Fruit fly (Drosophila melanogaster) whole organism, prepupa: Measurements from ENCODE around the gene orion.

Experiments used
- CG10669 ChIP-seq: fragments of 200-800 bp; sonication (Bioruptor generic); optimal IDR thresholded peaks from 3 replicates; lab custom pipeline; 2018; ENCODE audit warnings: missing biosample characterization, mild to moderate bottlenecking, missing genetic modification characterization, moderate library complexity
- CG11294 ChIP-seq: fragments of 200-800 bp; sonication (Bioruptor generic); IDR thresholded peaks from 2 replicates; pipeline ENCODE4 v1.3.6; 2022; ENCODE audit warnings: missing biosample characterization, missing genetic modification characterization
- CG15336 ChIP-seq: fragments of 200-800 bp; sonication (Bioruptor generic); IDR thresholded peaks from 2 replicates; pipeline ENCODE4 v1.3.6; 2022; ENCODE audit warnings: missing biosample characterization, missing genetic modification characterization
- CG1621 ChIP-seq: fragments of 200-800 bp; sonication (Bioruptor generic); optimal IDR thresholded peaks from 3 replicates; lab custom pipeline; 2018; ENCODE audit warnings: missing biosample characterization, mild to moderate bottlenecking, missing genetic modification characterization
- CG16779 ChIP-seq: fragments of 200-800 bp; sonication (Bioruptor generic); optimal IDR thresholded peaks from 3 replicates; lab custom pipeline; 2017; ENCODE audit warnings: missing biosample characterization, mild to moderate bottlenecking, missing genetic modification characterization
- CG3032 ChIP-seq: fragments of 200-800 bp; optimal IDR thresholded peaks from 2 replicates; lab custom pipeline; 2019; ENCODE audit warnings: missing biosample characterization, mild to moderate bottlenecking, missing genetic modification characterization, moderate library complexity
- CG34406 ChIP-seq: fragments of 200-800 bp; sonication (Bioruptor generic); optimal IDR thresholded peaks from 3 replicates; lab custom pipeline; 2016; ENCODE audit warnings: missing biosample characterization, missing genetic modification characterization
- CG4318 ChIP-seq: fragments of 200-800 bp; sonication (Bioruptor generic); optimal IDR thresholded peaks from 3 replicates; lab custom pipeline; 2017; ENCODE audit warnings: missing biosample characterization, mild to moderate bottlenecking, missing genetic modification characterization
- CG6163 ChIP-seq: fragments of 200-800 bp; sonication (Bioruptor generic); IDR thresholded peaks from 3 replicates; pipeline ENCODE4 v1.3.6; 2022; ENCODE audit warnings: missing biosample characterization, missing genetic modification characterization
- CG6276 ChIP-seq: fragments of 200-800 bp; sonication (Bioruptor generic); optimal IDR thresholded peaks from 2 replicates; lab custom pipeline; 2017; ENCODE audit warnings: missing biosample characterization, mild to moderate bottlenecking, missing genetic modification characterization
- CG6792 ChIP-seq: fragments of 200-800 bp; sonication (Bioruptor generic); optimal IDR thresholded peaks from 3 replicates; lab custom pipeline; 2016; ENCODE audit warnings: missing biosample characterization, missing genetic modification characterization
- CG7368 ChIP-seq: fragments of 200-800 bp; sonication (Bioruptor generic); optimal IDR thresholded peaks from 3 replicates; lab custom pipeline; 2016; ENCODE audit warnings: missing biosample characterization, missing genetic modification characterization
- CG9139 ChIP-seq: fragments of 200-800 bp; sonication (Bioruptor generic); optimal IDR thresholded peaks from 3 replicates; lab custom pipeline; 2017; ENCODE audit warnings: missing biosample characterization, mild to moderate bottlenecking, missing genetic modification characterization
- Eip75B ChIP-seq: fragments of 200-800 bp; sonication (Bioruptor generic); optimal IDR thresholded peaks from 3 replicates; lab custom pipeline; 2016; ENCODE audit warnings: missing biosample characterization, missing genetic modification characterization
- Eip78C ChIP-seq: fragments of 200-800 bp; sonication (Bioruptor generic); peaks from one replicate; lab custom pipeline; 2016; ENCODE audit warnings: missing biosample characterization, missing genetic modification characterization
- Eip93F ChIP-seq: fragments of 200-800 bp; sonication (Bioruptor generic); optimal IDR thresholded peaks from 2 replicates; lab custom pipeline; 2016; ENCODE audit warnings: missing biosample characterization, mild to moderate bottlenecking, missing genetic modification characterization
- Ets21C ChIP-seq: fragments of 200-800 bp; sonication (Bioruptor generic); optimal IDR thresholded peaks from 3 replicates; lab custom pipeline; 2016; ENCODE audit warnings: missing biosample characterization, missing genetic modification characterization
- Ets96B ChIP-seq: fragments of 200-800 bp; optimal IDR thresholded peaks from 2 replicates; lab custom pipeline; 2019; ENCODE audit warnings: missing biosample characterization, mild to moderate bottlenecking, missing genetic modification characterization, moderate library complexity
- Hr38 ChIP-seq: sonication (Bioruptor generic); optimal IDR thresholded peaks from 2 replicates; lab custom pipeline; 2016; ENCODE audit warnings: missing biosample characterization, missing genetic modification characterization
- Hr39 ChIP-seq: fragments of 200-800 bp; sonication (Bioruptor generic); optimal IDR thresholded peaks from 2 replicates; lab custom pipeline; 2016; ENCODE audit warnings: missing biosample characterization, missing genetic modification characterization
- Lpt ChIP-seq: fragments of 200-800 bp; sonication (Bioruptor generic); optimal IDR thresholded peaks from 3 replicates; lab custom pipeline; 2016; ENCODE audit warnings: missing biosample characterization, missing genetic modification characterization
- Met ChIP-seq: fragments of 200-800 bp; sonication (Bioruptor generic); optimal IDR thresholded peaks from 3 replicates; lab custom pipeline; 2016; ENCODE audit warnings: missing biosample characterization, missing genetic modification characterization
- OdsH ChIP-seq: fragments of 200-800 bp; sonication (Bioruptor generic); optimal IDR thresholded peaks from 3 replicates; lab custom pipeline; 2016; ENCODE audit warnings: missing biosample characterization, missing genetic modification characterization
- Smox ChIP-seq: fragments of 200-800 bp; sonication (Bioruptor generic); optimal IDR thresholded peaks from 3 replicates; lab custom pipeline; 2016; ENCODE audit warnings: missing biosample characterization, missing genetic modification characterization
- Sox102F ChIP-seq: fragments of 200-800 bp; sonication (Bioruptor generic); optimal IDR thresholded peaks from 2 replicates; lab custom pipeline; 2016; ENCODE audit warnings: missing biosample characterization, mild to moderate bottlenecking, missing genetic modification characterization
- Sox14 ChIP-seq: fragments of 200-800 bp; sonication (Bioruptor generic); optimal IDR thresholded peaks from 3 replicates; lab custom pipeline; 2016; ENCODE audit warnings: missing biosample characterization, missing genetic modification characterization
- Sox15 ChIP-seq: fragments of 200-800 bp; sonication (Bioruptor generic); optimal IDR thresholded peaks from 3 replicates; lab custom pipeline; 2016; ENCODE audit warnings: missing biosample characterization, missing genetic modification characterization
- achi ChIP-seq: fragments of 200-800 bp; sonication (Bioruptor generic); optimal IDR thresholded peaks from 3 replicates; lab custom pipeline; 2016; ENCODE audit warnings: missing biosample characterization, missing genetic modification characterization
- cyc ChIP-seq: fragments of 200-800 bp; sonication (Bioruptor generic); optimal IDR thresholded peaks from 3 replicates; lab custom pipeline; 2016; ENCODE audit warnings: missing biosample characterization, missing genetic modification characterization
- dac ChIP-seq: fragments of 200-800 bp; sonication (Bioruptor generic); optimal IDR thresholded peaks from 2 replicates; lab custom pipeline; 2017; ENCODE audit warnings: missing biosample characterization, mild to moderate bottlenecking, missing genetic modification characterization
- dsx ChIP-seq: fragments of 200-800 bp; optimal IDR thresholded peaks from 3 replicates; lab custom pipeline; 2019; ENCODE audit warnings: missing biosample characterization, mild to moderate bottlenecking, missing genetic modification characterization, moderate library complexity; ENCODE audit not compliant: poor library complexity, severe bottlenecking
- eg ChIP-seq: fragments of 200-800 bp; sonication (Bioruptor generic); IDR thresholded peaks from 3 replicates; pipeline ENCODE4 v1.3.6; 2022; ENCODE audit warnings: missing biosample characterization, missing genetic modification characterization
- esn ChIP-seq: fragments of 200-800 bp; sonication (Bioruptor generic); optimal IDR thresholded peaks from 2 replicates; lab custom pipeline; 2016; ENCODE audit warnings: missing biosample characterization, mild to moderate bottlenecking, missing genetic modification characterization, moderate library complexity
- fd59A ChIP-seq: fragments of 200-800 bp; sonication (Bioruptor generic); optimal IDR thresholded peaks from 2 replicates; lab custom pipeline; 2017; ENCODE audit warnings: missing biosample characterization, mild to moderate bottlenecking, missing genetic modification characterization, missing genetic modification reagents
- fkh ChIP-seq: fragments of 200-800 bp; sonication (Bioruptor generic); optimal IDR thresholded peaks from 3 replicates; lab custom pipeline; 2017; ENCODE audit warnings: missing biosample characterization, mild to moderate bottlenecking, missing genetic modification characterization, moderate library complexity
- lz ChIP-seq: fragments of 200-800 bp; sonication (Bioruptor generic); optimal IDR thresholded peaks from 3 replicates; lab custom pipeline; 2016; ENCODE audit warnings: missing biosample characterization, missing genetic modification characterization
- net ChIP-seq: fragments of 200-800 bp; sonication (Bioruptor generic); optimal IDR thresholded peaks from 3 replicates; lab custom pipeline; 2016; ENCODE audit warnings: missing biosample characterization, missing genetic modification characterization
- pdm3 ChIP-seq: fragments of 200-800 bp; sonication (Bioruptor generic); optimal IDR thresholded peaks from 3 replicates; lab custom pipeline; 2016; ENCODE audit warnings: missing biosample characterization, missing genetic modification characterization
- salr ChIP-seq, 2 experiments: fragments of 200-800 bp; sonication (Bioruptor generic); optimal IDR thresholded peaks; 3 replicates each; lab custom pipeline; 2016 to 2018; ENCODE audit warnings: missing biosample characterization in 2 of 2, missing genetic modification characterization in 2 of 2, mild to moderate bottlenecking in 1 of 2
- spab ChIP-seq: fragments of 200-800 bp; sonication (Bioruptor generic); optimal IDR thresholded peaks from 2 replicates; lab custom pipeline; 2017; ENCODE audit warnings: missing biosample characterization, mild to moderate bottlenecking, missing genetic modification characterization, missing genetic modification reagents
- ss ChIP-seq, 2 experiments: fragments of 200-800 bp; sonication (Bioruptor generic); optimal IDR thresholded peaks; 2 replicates in 1 of 2; 3 replicates in 1 of 2; lab custom pipeline; 2017 to 2018; ENCODE audit warnings: mild to moderate bottlenecking in 2 of 2, missing biosample characterization in 2 of 2, missing genetic modification characterization in 2 of 2, moderate library complexity in 1 of 2
- svp ChIP-seq: fragments of 200-800 bp; sonication (Bioruptor generic); peaks from one replicate; lab custom pipeline; 2016; ENCODE audit warnings: missing biosample characterization, missing genetic modification characterization
- topi ChIP-seq: fragments of 200-800 bp; sonication (Bioruptor generic); optimal IDR thresholded peaks from 3 replicates; lab custom pipeline; 2016; ENCODE audit warnings: missing biosample characterization, missing genetic modification characterization
- vri ChIP-seq: fragments of 200-800 bp; sonication (Bioruptor generic); optimal IDR thresholded peaks from 3 replicates; lab custom pipeline; 2016; ENCODE audit warnings: missing biosample characterization, mild to moderate bottlenecking, missing genetic modification characterization

Gene orion

dm6 chrX:7944151-7944713, 2.5 kb downstream of the orion start:
- TF ChIP-seq CG10669 = no peak
- no peak for TF ChIP-seq Smox
- no peak for TF ChIP-seq Eip78C (GFP tag; lab: Kevin White, UChicago)
- no peak for TF ChIP-seq Met (GFP tag; lab: Kevin White, UChicago)
- no peak for TF ChIP-seq CG1621 (tag; lab: Kevin White, UChicago)
- TF ChIP-seq CG7368 = no peak
- no peak for TF ChIP-seq CG6792 (GFP tag; lab: Kevin White, UChicago)
- no peak for TF ChIP-seq fd59A
- TF ChIP-seq topi (GFP tag; lab: Kevin White, UChicago) = no peak
- TF ChIP-seq Sox14 (GFP tag; lab: Kevin White, UChicago) = no peak
- no peak for TF ChIP-seq svp (GFP tag; lab: Kevin White, UChicago)
- TF ChIP-seq CG9139 (GFP tag; lab: Kevin White, UChicago) = no peak
- TF ChIP-seq Hr39 (GFP tag; lab: Kevin White, UChicago) = no peak
- no peak for TF ChIP-seq Hr38 (GFP tag; lab: Kevin White, UChicago)
- no peak for TF ChIP-seq CG3032
- no peak for TF ChIP-seq salr (GFP tag; optimal IDR thresholded peaks at IDR 0.05; lab: Kevin White, UChicago)
- no peak for TF ChIP-seq CG11294
- no peak for TF ChIP-seq net (GFP tag; lab: Kevin White, UChicago)
- no peak for TF ChIP-seq CG34406 (GFP tag; lab: Kevin White, UChicago)

dm6 chrX:7938482-7938804, 8.3 kb downstream of the orion start:
- no peak for TF ChIP-seq Sox14 (GFP tag; lab: Kevin White, UChicago)
- TF ChIP-seq Eip93F (GFP tag; lab: Kevin White, UChicago) = no peak
- TF ChIP-seq fkh (GFP tag; lab: Kevin White, UChicago) = no peak
- no peak for TF ChIP-seq eg (GFP tag; lab: Robert Waterston, UW)
- TF ChIP-seq CG4318 (GFP tag; lab: Kevin White, UChicago) = no peak
- TF ChIP-seq OdsH (GFP tag; lab: Kevin White, UChicago) = no peak
- 0 out of 3 replicates have a peak, but pooled peaks have one; percentile 4 for TF ChIP-seq CG6163 (GFP tag; lab: Robert Waterston, UW)
- no peak for TF ChIP-seq CG10669
- no peak for TF ChIP-seq CG15336 (GFP tag; lab: Robert Waterston, UW)
- TF ChIP-seq dac = no peak
- TF ChIP-seq svp (GFP tag; lab: Kevin White, UChicago) = peak; percentile 51
- peak; percentile 36 for TF ChIP-seq Eip75B (GFP tag; lab: Kevin White, UChicago)
- TF ChIP-seq dsx (GFP tag; lab: Kevin White, UChicago) = no peak
- no peak for TF ChIP-seq CG7368
- TF ChIP-seq vri (GFP tag; lab: Kevin White, UChicago) = no peak
- peak; percentile 62 for TF ChIP-seq Eip78C (GFP tag; lab: Kevin White, UChicago)
- TF ChIP-seq achi (GFP tag; lab: Kevin White, UChicago) = no peak
- peak; percentile 45 for TF ChIP-seq esn (GFP tag; lab: Kevin White, UChicago)
- TF ChIP-seq Smox = no peak

dm6 chrX:7937588-7938481, 8.9 kb downstream of the orion start:
- TF ChIP-seq Hr39 (GFP tag; lab: Kevin White, UChicago) (peak; percentile 91), CG11294 (peak; percentile 81), Sox15 (GFP tag; lab: Kevin White, UChicago) (peak; percentile 80), CG1621 (tag; lab: Kevin White, UChicago) (peak; percentile 57), Smox (peak; percentile 82), vri (GFP tag; lab: Kevin White, UChicago) (peak; percentile 39), CG6276 (GFP tag; lab: Kevin White, UChicago) (peak; percentile 89), CG10669 (peak; percentile 79), CG4318 (GFP tag; lab: Kevin White, UChicago) (peak; percentile 92), ss (GFP tag; optimal IDR thresholded peaks at IDR 0.05; lab: Kevin White, UChicago) (peak; percentile 64 to 75), spab (peak; percentile 72), OdsH (GFP tag; lab: Kevin White, UChicago) (peak; percentile 80), Eip75B (GFP tag; lab: Kevin White, UChicago) (peak; percentile 84), Eip78C (GFP tag; lab: Kevin White, UChicago) (peak; percentile 93), CG3032 (peak; percentile 70), CG16779 (peak; percentile 67), cyc (GFP tag; lab: Kevin White, UChicago) (peak; percentile 85), Lpt (GFP tag; lab: Kevin White, UChicago) (peak; percentile 50), Ets96B (tag; lab: Kevin White, UChicago) (peak; percentile 62), Sox14 (GFP tag; lab: Kevin White, UChicago) (peak; percentile 88), pdm3 (GFP tag; lab: Kevin White, UChicago) (peak; percentile 86), net (GFP tag; lab: Kevin White, UChicago) (peak; percentile 81), Sox102F (GFP tag; lab: Kevin White, UChicago) (peak; percentile 81), lz (GFP tag; lab: Kevin White, UChicago) (peak; percentile 91), achi (GFP tag; lab: Kevin White, UChicago) (peak; percentile 83), Ets21C (peak; percentile 83)
